Fruit fly (Drosophila melanogaster): ENCODE measurements around the gene CstF64.

Gene CstF64

dm6 chr3R:18669812-18670211, 10.4 kb downstream of the CstF64 start:
- peak; percentile 55 for TF ChIP-seq noc (tag; optimal IDR thresholded peaks at IDR 0.05)

- peak; percentile 79 for TF ChIP-seq noc (tag; optimal IDR thresholded peaks at IDR 0.05)
These were observed 11.2 kb downstream of the CstF64 start for dm6 chr3R:18670441-18671111.

- peak; percentile 54 for TF ChIP-seq noc (tag; optimal IDR thresholded peaks at IDR 0.05)
These were observed 11.8 kb downstream of the CstF64 start, which contains the start of gene CG31230 for dm6 chr3R:18671112-18671729. TSS of gene CG31230 (plus strand) at chr3R:18671679.

- no peak for TF ChIP-seq noc (tag; optimal IDR thresholded peaks at IDR 0.05)
These were observed 18.1 kb downstream of the CstF64 start, which contains the start of the genes dind and CG7706 for dm6 chr3R:18677500-18677940. TSS of gene dind (minus strand) at chr3R:18677539. TSS of gene CG7706 (plus strand) at chr3R:18677818.

- TF ChIP-seq noc (tag; optimal IDR thresholded peaks at IDR 0.05), result no peak
These were observed 20.9 kb downstream of the CstF64 start, which contains the start of the genes CG46318 and ChT for dm6 chr3R:18680332-18680731. TSS of gene CG46318 (plus strand) at chr3R:18680604. TSS of gene ChT (plus strand) at chr3R:18680604.

dm6 chr3R:18681054-18681453, 21.6 kb downstream of the CstF64 start:
- no peak for TF ChIP-seq noc (tag; optimal IDR thresholded peaks at IDR 0.05)

- no peak for TF ChIP-seq noc (tag; optimal IDR thresholded peaks at IDR 0.05)
These were observed 33.2 kb downstream of the CstF64 start, which contains the start of gene Muc91C for dm6 chr3R:18692619-18693018. TSS of gene Muc91C (minus strand) at chr3R:18692719.

- no peak for TF ChIP-seq noc (tag; optimal IDR thresholded peaks at IDR 0.05)
These were observed 34.2 kb downstream of the CstF64 start, which contains the start of gene CG14300 for dm6 chr3R:18693611-18694010. TSS of gene CG14300 (minus strand) at chr3R:18693711.

dm6 chr3R:18694952-18695351, 35.5 kb downstream of the CstF64 start, which contains the start of gene CG34282:
TSS of gene CG34282 (plus strand) at chr3R:18695252.
- TF ChIP-seq noc (tag; optimal IDR thresholded peaks at IDR 0.05), result no peak

dm6 chr3R:18698855-18699569, 39.6 kb downstream of the CstF64 start:
- no peak for TF ChIP-seq noc (tag; optimal IDR thresholded peaks at IDR 0.05)

- no peak for TF ChIP-seq noc (tag; optimal IDR thresholded peaks at IDR 0.05)
These were observed 44.1 kb downstream of the CstF64 start for dm6 chr3R:18703514-18703913.

dm6 chr3R:18705150-18705549, 45.7 kb downstream of the CstF64 start, which contains the start of the genes ChAT and VAChT:
TSS of gene ChAT (plus strand) at chr3R:18705501.
TSS of gene VAChT (plus strand) at chr3R:18705501.
- no peak for TF ChIP-seq noc (tag; optimal IDR thresholded peaks at IDR 0.05)

- TF ChIP-seq noc (tag; optimal IDR thresholded peaks at IDR 0.05), result no peak
These were observed 46.9 kb downstream of the CstF64 start for dm6 chr3R:18706289-18706688.

- TF ChIP-seq noc (tag; optimal IDR thresholded peaks at IDR 0.05), result no peak
These were observed 48.1 kb downstream of the CstF64 start for dm6 chr3R:18707492-18707891.
